Worm (Caenorhabditis elegans) whole organism, L3 larva: Measurements from ENCODE around the gene gln-6.

Source experiments
- R02D3.7 ChIP-seq: fragments of 150-350 bp; optimal IDR thresholded peaks from 2 replicates; lab custom pipeline; 2014; ENCODE audit warnings: missing biosample characterization, missing genetic modification characterization
- aly-2 ChIP-seq: fragments of 150-350 bp; optimal IDR thresholded peaks from 2 replicates; lab custom pipeline; 2014; ENCODE audit warnings: missing biosample characterization, missing genetic modification characterization
- elt-1 ChIP-seq: fragments of 150-350 bp; optimal IDR thresholded peaks from 2 replicates; lab custom pipeline; 2014; ENCODE audit warnings: missing biosample characterization, missing genetic modification characterization
- fkh-10 ChIP-seq: sonication (generic microtip); optimal IDR thresholded peaks from 2 replicates; lab custom pipeline; 2017; ENCODE audit warnings: missing biosample characterization, missing genetic modification reagents, missing genetic modification characterization
- fos-1 ChIP-seq: fragments of 150-350 bp; optimal IDR thresholded peaks from 2 replicates; lab custom pipeline; 2014; ENCODE audit warnings: missing biosample characterization, missing genetic modification characterization
- jun-1 ChIP-seq: fragments of 150-350 bp; optimal IDR thresholded peaks from 2 replicates; lab custom pipeline; 2014; ENCODE audit warnings: missing biosample characterization, missing genetic modification reagents, missing genetic modification characterization
- lin-39 ChIP-seq: fragments of 150-350 bp; optimal IDR thresholded peaks from 2 replicates; lab custom pipeline; 2018; ENCODE audit warnings: missing biosample characterization, missing genetic modification reagents, missing genetic modification characterization
- nfya-1 ChIP-seq: sonication (generic microtip); optimal IDR thresholded peaks from 2 replicates; lab custom pipeline; 2017; ENCODE audit warnings: missing genetic modification characterization, mild to moderate bottlenecking, missing compliant biosample characterization, antibody characterized with exemption, moderate library complexity; ENCODE audit not compliant: insufficient read depth
- nhr-11 ChIP-seq: fragments of 150-350 bp; optimal IDR thresholded peaks from 2 replicates; lab custom pipeline; 2014; ENCODE audit warnings: missing biosample characterization, missing genetic modification characterization
- skn-1 ChIP-seq: fragments of 150-350 bp; optimal IDR thresholded peaks from 2 replicates; lab custom pipeline; 2014; ENCODE audit warnings: missing biosample characterization, missing genetic modification characterization
- unc-39 ChIP-seq: sonication (generic microtip); optimal IDR thresholded peaks from 4 replicates; lab custom pipeline; 2017; ENCODE audit warnings: missing biosample characterization, missing genetic modification characterization
- unc-62 ChIP-seq: fragments of 150-350 bp; sonication (generic microtip); optimal IDR thresholded peaks from 4 replicates; lab custom pipeline; 2014; ENCODE audit warnings: missing biosample characterization, missing genetic modification reagents, missing genetic modification characterization
- ztf-11 ChIP-seq: fragments of 150-350 bp; optimal IDR thresholded peaks from 2 replicates; lab custom pipeline; 2014; ENCODE audit warnings: missing biosample characterization, missing genetic modification characterization
- ztf-4 ChIP-seq: fragments of 150-350 bp; optimal IDR thresholded peaks from 2 replicates; lab custom pipeline; 2014; ENCODE audit warnings: missing biosample characterization, missing genetic modification characterization

DNA sequence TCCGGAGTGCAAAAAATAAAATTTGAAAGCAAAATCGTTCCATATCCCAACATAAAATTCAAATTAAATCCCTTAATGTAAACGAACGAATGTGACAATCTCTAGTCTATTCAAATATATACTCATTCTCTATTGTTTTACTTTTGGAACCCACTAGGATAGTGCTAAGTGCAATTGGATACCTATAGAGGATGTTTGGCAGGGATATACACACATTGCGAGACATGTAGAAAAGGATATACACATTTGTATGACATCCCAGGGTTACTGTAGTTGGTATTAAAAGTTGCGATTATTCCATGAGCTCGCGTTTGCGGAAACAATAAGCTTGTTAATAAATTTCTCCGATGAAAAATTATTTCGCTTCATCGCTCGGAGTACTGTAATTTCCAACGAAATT lies 32.7 kb upstream of the gln-6 start:
- TF ChIP-seq lin-39 (tag; lab: Kevin White, UChicago) (no peak), nhr-11 (tag; lab: Kevin White, UChicago) (no peak), skn-1 (tag; lab: Kevin White, UChicago) (no peak), ztf-4 (tag; lab: Kevin White, UChicago) (no peak), unc-39 (no peak), fkh-10 (no peak), fos-1 (tag; lab: Kevin White, UChicago) (no peak), jun-1 (tag; lab: Kevin White, UChicago) (no peak), nfya-1 (tag; lab: Kevin White, UChicago) (no peak), ztf-11 (tag; lab: Kevin White, UChicago) (no peak), elt-1 (tag; lab: Kevin White, UChicago) (no peak), unc-62 (GFP tag; lab: Kevin White, UChicago) (no peak), R02D3.7 (tag; lab: Kevin White, UChicago) (no peak), aly-2 (tag; lab: Kevin White, UChicago) (no peak)
